Fruit fly (Drosophila melanogaster) whole organism, wandering third instar larva: ENCODE measurements around the gene CG5245.

Experiments
- Abd-B ChIP-seq: fragments of >200 bp; optimal IDR thresholded peaks from 2 replicates; lab custom pipeline; 2017; ENCODE audit warnings: missing biosample characterization, missing genetic modification characterization
- CG32264 ChIP-seq: fragments of 200-800 bp; sonication (Bioruptor generic); optimal IDR thresholded peaks from 2 replicates; lab custom pipeline; 2016; ENCODE audit warnings: missing biosample characterization, missing genetic modification characterization
- CG9705 ChIP-seq: fragments of 200-800 bp; sonication (Bioruptor generic); optimal IDR thresholded peaks from 2 replicates; lab custom pipeline; 2018; ENCODE audit warnings: missing biosample characterization, mild to moderate bottlenecking, missing genetic modification characterization
- CrebA ChIP-seq: fragments of 200-800 bp; sonication (Bioruptor generic); optimal IDR thresholded peaks from 2 replicates; lab custom pipeline; 2016; ENCODE audit warnings: missing biosample characterization, mild to moderate bottlenecking, missing genetic modification characterization, borderline replicate concordance
- Dfd ChIP-seq: fragments of >200 bp; optimal IDR thresholded peaks from 2 replicates; lab custom pipeline; 2017; ENCODE audit warnings: missing biosample characterization, missing genetic modification characterization
- Dif ChIP-seq: fragments of 200-275, 200-300 bp; sonication (Bioruptor generic); optimal IDR thresholded peaks from 2 replicates; lab custom pipeline; 2018; ENCODE audit warnings: missing biosample characterization, missing genetic modification characterization; ENCODE audit not compliant: partially characterized antibody
- GATAd ChIP-seq: sonication (Bioruptor generic); optimal IDR thresholded peaks from 2 replicates; lab custom pipeline; 2016; ENCODE audit warnings: missing biosample characterization, missing genetic modification characterization
- HLH106 ChIP-seq: fragments of 200-800 bp; optimal IDR thresholded peaks from 3 replicates; lab custom pipeline; 2019; ENCODE audit warnings: missing biosample characterization, mild to moderate bottlenecking, missing genetic modification characterization, moderate library complexity
- Hnf4 ChIP-seq: fragments of 200-800 bp; sonication (Bioruptor generic); optimal IDR thresholded peaks from 2 replicates; lab custom pipeline; 2016; ENCODE audit warnings: missing biosample characterization, mild to moderate bottlenecking, missing genetic modification characterization
- Hr78 ChIP-seq: fragments of >200 bp; optimal IDR thresholded peaks from 2 replicates; lab custom pipeline; 2017; ENCODE audit warnings: missing biosample characterization, missing genetic modification characterization
- Hr83 ChIP-seq: fragments of 200-300 bp; sonication (Bioruptor generic); optimal IDR thresholded peaks from 2 replicates; lab custom pipeline; 2016; ENCODE audit warnings: missing biosample characterization, mild to moderate bottlenecking, missing genetic modification characterization, moderate library complexity; ENCODE audit not compliant: poor library complexity, severe bottlenecking
- Jra ChIP-seq: sonication (Bioruptor generic); optimal IDR thresholded peaks from 2 replicates; lab custom pipeline; 2016; ENCODE audit warnings: missing biosample characterization, missing genetic modification characterization
- Mio ChIP-seq: sonication (Bioruptor generic); optimal IDR thresholded peaks from 2 replicates; lab custom pipeline; 2016; ENCODE audit warnings: missing biosample characterization, missing genetic modification characterization
- Myc ChIP-seq: fragments of >200 bp; optimal IDR thresholded peaks from 2 replicates; lab custom pipeline; 2017
- N ChIP-seq: fragments of >200 bp; optimal IDR thresholded peaks from 2 replicates; lab custom pipeline; 2018; ENCODE audit warnings: missing biosample characterization, missing external identifiers, missing genetic modification characterization
- OdsH ChIP-seq: fragments of 200-800 bp; sonication (Bioruptor generic); optimal IDR thresholded peaks from 2 replicates; lab custom pipeline; 2016; ENCODE audit warnings: missing biosample characterization, mild to moderate bottlenecking, missing genetic modification characterization
- Rel ChIP-seq, 2 experiments: fragments of 200-800 bp; sonication (Bioruptor generic) in 1 of 2; optimal IDR thresholded peaks; 2 replicates in 1 of 2; 3 replicates in 1 of 2; lab custom pipeline; 2016 to 2019; ENCODE audit warnings: mild to moderate bottlenecking in 2 of 2, missing biosample characterization in 2 of 2, missing genetic modification characterization in 2 of 2, moderate library complexity in 1 of 2
- Sp1 ChIP-seq: fragments of 200-800 bp; sonication (Bioruptor generic); optimal IDR thresholded peaks from 3 replicates; lab custom pipeline; 2019; ENCODE audit warnings: missing biosample characterization, mild to moderate bottlenecking, missing genetic modification characterization, moderate library complexity
- Vsx2 ChIP-seq: fragments of 200-300, 225-300 bp; sonication (Bioruptor generic); optimal IDR thresholded peaks from 2 replicates; lab custom pipeline; 2018; ENCODE audit warnings: missing biosample characterization, missing genetic modification characterization; ENCODE audit not compliant: partially characterized antibody
- br ChIP-seq: fragments of 200-800 bp; sonication (Bioruptor generic); optimal IDR thresholded peaks from 2 replicates; lab custom pipeline; 2016; ENCODE audit warnings: missing biosample characterization, missing genetic modification characterization
- brk ChIP-seq: fragments of 200-800 bp; sonication (Bioruptor generic); optimal IDR thresholded peaks from 2 replicates; lab custom pipeline; 2016; ENCODE audit warnings: missing biosample characterization, mild to moderate bottlenecking, missing genetic modification characterization
- dl ChIP-seq, 2 experiments: fragments of 175-275, 200-275 bp in 1 of 2; fragments of 200-275 bp in 1 of 2; sonication (Bioruptor generic); optimal IDR thresholded peaks; lab custom pipeline; 2018; ENCODE audit warnings: mild to moderate bottlenecking in 2 of 2, missing biosample characterization in 2 of 2, missing genetic modification characterization in 2 of 2, moderate library complexity in 2 of 2; ENCODE audit not compliant: partially characterized antibody in 2 of 2, insufficient read depth in 1 of 2
- dmrt93B ChIP-seq: fragments of 200-800 bp; sonication (Bioruptor generic); optimal IDR thresholded peaks from 2 replicates; lab custom pipeline; 2018; ENCODE audit warnings: missing biosample characterization, mild to moderate bottlenecking, missing genetic modification characterization
- dsf ChIP-seq: sonication (Bioruptor generic); optimal IDR thresholded peaks from 2 replicates; lab custom pipeline; 2016; ENCODE audit warnings: missing biosample characterization, missing genetic modification characterization, borderline replicate concordance
- ey ChIP-seq: fragments of 200-800 bp; sonication (Bioruptor generic); optimal IDR thresholded peaks from 2 replicates; lab custom pipeline; 2016; ENCODE audit warnings: missing biosample characterization, missing genetic modification characterization
- foxo ChIP-seq, 2 experiments: fragments of 200-800 bp; sonication (Bioruptor generic); optimal IDR thresholded peaks; 2 replicates in 1 of 2; 3 replicates in 1 of 2; lab custom pipeline; 2016 to 2017; ENCODE audit warnings: missing biosample characterization in 2 of 2, missing genetic modification characterization in 2 of 2
- fru ChIP-seq: fragments of 200-800 bp; sonication (Bioruptor generic); optimal IDR thresholded peaks from 3 replicates; lab custom pipeline; 2016; ENCODE audit warnings: missing biosample characterization, mild to moderate bottlenecking, missing genetic modification characterization
- h ChIP-seq: fragments of 200-800 bp; sonication (Bioruptor generic); optimal IDR thresholded peaks from 3 replicates; lab custom pipeline; 2016; ENCODE audit warnings: missing biosample characterization, mild to moderate bottlenecking, missing genetic modification characterization
- jim ChIP-seq: fragments of 175-275, 200-325 bp; sonication (Bioruptor generic); optimal IDR thresholded peaks from 2 replicates; lab custom pipeline; 2016; ENCODE audit warnings: missing biosample characterization, mild to moderate bottlenecking, missing genetic modification characterization
- lola ChIP-seq: fragments of >200 bp; optimal IDR thresholded peaks from 2 replicates; lab custom pipeline; 2017; ENCODE audit warnings: missing biosample characterization, missing genetic modification characterization
- pan ChIP-seq: fragments of >200 bp; optimal IDR thresholded peaks from 2 replicates; lab custom pipeline; 2017
- psq ChIP-seq: fragments of 200-800 bp; sonication (Bioruptor generic); optimal IDR thresholded peaks from 3 replicates; lab custom pipeline; 2017; ENCODE audit warnings: missing biosample characterization, mild to moderate bottlenecking, missing genetic modification characterization, moderate library complexity
- rgr ChIP-seq: fragments of 200-800 bp; sonication (Bioruptor generic); optimal IDR thresholded peaks from 3 replicates; lab custom pipeline; 2016; ENCODE audit warnings: missing biosample characterization, mild to moderate bottlenecking, missing genetic modification characterization
- sage ChIP-seq: fragments of 200-800 bp; sonication (Bioruptor generic); optimal IDR thresholded peaks from 2 replicates; lab custom pipeline; 2016; ENCODE audit warnings: missing biosample characterization, mild to moderate bottlenecking, missing genetic modification characterization
- sv ChIP-seq: fragments of 200-800 bp; sonication (Bioruptor generic); optimal IDR thresholded peaks from 3 replicates; lab custom pipeline; 2016; ENCODE audit warnings: missing biosample characterization, missing genetic modification characterization
- tai ChIP-seq: sonication (Bioruptor generic); optimal IDR thresholded peaks from 2 replicates; lab custom pipeline; 2016; ENCODE audit warnings: missing biosample characterization, missing genetic modification characterization
- usp ChIP-seq: fragments of >200 bp; optimal IDR thresholded peaks from 2 replicates; lab custom pipeline; 2017; ENCODE audit warnings: missing biosample characterization, missing genetic modification characterization
- woc ChIP-seq: sonication (Bioruptor generic); optimal IDR thresholded peaks from 2 replicates; lab custom pipeline; 2016; ENCODE audit warnings: missing biosample characterization, mild to moderate bottlenecking, missing genetic modification characterization

CG5245 gene

DNA sequence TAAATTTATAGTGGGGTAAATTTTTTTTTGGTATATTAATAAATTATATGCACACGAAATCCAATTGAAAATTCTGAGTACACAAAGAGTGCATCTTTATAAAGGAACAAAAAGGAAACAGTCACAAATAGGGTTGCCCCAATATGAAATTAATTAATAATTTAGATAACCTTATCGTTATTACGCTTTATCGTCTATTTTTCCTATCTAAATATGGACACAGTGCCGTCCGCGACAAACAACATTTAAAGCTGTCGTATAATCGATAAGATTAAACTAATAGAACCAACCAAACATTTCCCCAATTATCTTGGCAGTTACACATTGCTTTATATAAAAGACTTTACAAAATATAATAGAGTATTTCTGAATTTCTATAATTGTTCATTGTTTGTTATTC lies 31.3 kb upstream of the CG5245 start:
- no peak for TF ChIP-seq fru
- TF ChIP-seq dsf (GFP tag; lab: Kevin White, UChicago) = no peak
- TF ChIP-seq OdsH = no peak
- TF ChIP-seq sage (GFP tag; lab: Kevin White, UChicago) = peak; percentile 38
- peak; percentile 28 for TF ChIP-seq CrebA (GFP tag; lab: Kevin White, UChicago)
- peak; percentile 24 for TF ChIP-seq h
- TF ChIP-seq, all 38 proteins: peak for 3

DNA sequence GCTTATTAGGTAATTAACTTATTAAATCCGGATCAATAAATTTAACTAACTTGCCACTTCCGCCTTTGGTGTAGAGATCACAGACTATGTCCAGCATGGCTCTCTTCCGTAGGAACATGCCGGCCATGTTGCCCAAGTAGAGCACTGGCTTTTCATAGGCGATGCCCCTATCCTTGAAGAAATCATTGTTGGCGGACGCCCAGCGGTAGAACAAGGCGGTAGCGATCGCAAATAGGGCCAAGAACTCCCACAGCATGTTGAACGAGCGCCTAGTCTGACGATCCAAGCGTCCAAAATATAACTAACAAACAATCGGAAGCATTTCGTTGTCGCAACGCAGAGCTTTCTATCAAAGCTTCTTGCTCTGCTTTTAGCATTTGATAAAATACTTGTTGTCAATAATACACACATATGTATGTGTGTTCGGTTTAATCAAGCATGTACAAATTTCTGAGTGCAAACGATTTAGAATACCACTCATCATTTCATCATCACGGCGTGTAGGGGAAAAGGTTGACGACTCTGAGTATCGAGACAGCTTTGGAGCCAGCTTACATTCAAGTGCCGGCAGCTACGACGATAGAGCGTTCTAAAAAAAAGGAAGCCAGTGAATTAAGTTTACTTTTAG lies 30.6 kb upstream of the CG5245 start, which contains the start of gene Cyp9f3:
TSS of gene Cyp9f3 (minus strand) at position 310 of the 628 bp plus-strand sequence.
- TF ChIP-seq CrebA (GFP tag; lab: Kevin White, UChicago) (peak; percentile 32), dsf (GFP tag; lab: Kevin White, UChicago) (no peak), Abd-B (GFP tag; lab: Kevin White, UChicago) (no peak), Vsx2 (GFP tag; lab: Kevin White, UChicago) (peak; percentile 20), rgr (GFP tag; lab: Kevin White, UChicago) (peak; percentile 9)

DNA sequence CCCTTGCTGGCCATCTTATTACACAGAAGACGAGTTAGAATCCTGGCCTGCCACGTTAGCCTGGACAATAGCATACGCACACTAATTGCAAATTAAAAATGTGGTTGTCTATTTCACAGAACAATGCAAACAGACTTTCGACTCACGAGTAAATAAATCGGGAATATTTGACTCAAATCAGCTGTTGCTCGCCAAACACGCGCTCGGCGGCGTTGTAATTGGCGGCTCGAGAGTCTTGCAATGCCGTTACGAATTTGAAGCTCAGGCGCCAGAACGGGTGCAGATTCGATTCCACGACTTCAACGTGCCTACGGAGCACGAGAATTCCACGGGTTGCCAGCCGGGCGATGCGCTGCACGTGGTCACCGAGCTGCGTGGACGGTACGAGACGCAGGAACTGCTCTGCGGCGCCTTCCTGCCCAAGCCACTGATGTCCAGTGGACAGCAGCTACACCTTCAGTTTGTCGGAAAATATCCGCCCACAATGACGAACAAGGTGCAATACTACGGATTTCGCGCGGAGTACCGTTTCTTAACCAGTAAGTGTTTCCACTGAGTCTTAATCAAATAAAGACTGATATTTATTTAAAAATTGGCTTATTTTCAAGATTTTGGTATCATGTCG lies 27.6 kb upstream of the CG5245 start, which contains the start of gene DNAlig3:
TSS of gene DNAlig3 (minus strand) at position 168 of the 625 bp plus-strand sequence.
- TF ChIP-seq br (no peak), Rel (GFP tag; optimal IDR thresholded peaks at IDR 0.05; lab: Kevin White, UChicago) (no peak), Rel (tag; optimal IDR thresholded peaks at IDR 0.05; lab: Kevin White, UChicago) (peak; percentile 83)

DNA sequence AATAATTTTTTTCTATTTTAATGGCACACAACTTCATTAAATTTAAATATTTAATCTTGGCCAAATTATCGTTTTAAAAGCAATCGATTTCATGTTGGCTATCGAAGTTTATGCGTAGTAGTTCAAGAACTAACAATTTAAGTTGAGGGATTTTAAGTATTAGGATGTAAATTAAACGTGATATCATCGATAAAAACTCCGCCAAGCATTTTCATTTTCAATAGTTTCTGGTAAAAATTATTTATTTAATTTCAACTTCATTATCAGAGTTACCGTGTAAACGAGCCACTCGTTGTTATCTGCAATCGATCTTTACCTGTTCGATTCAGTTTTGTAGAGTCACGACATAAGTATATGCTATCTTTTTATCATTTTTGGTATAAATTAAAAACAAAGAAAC lies 26.4 kb upstream of the CG5245 start:
- TF ChIP-seq CrebA (GFP tag; lab: Kevin White, UChicago) (no peak), Hnf4 (GFP tag; lab: Kevin White, UChicago) (peak; percentile 94), CG9705 (GFP tag; lab: Kevin White, UChicago) (peak; percentile 100), psq (GFP tag; lab: Kevin White, UChicago) (peak; percentile 84), Dfd (no peak), jim (GFP tag; lab: Kevin White, UChicago) (no peak), Jra (GFP tag; lab: Kevin White, UChicago) (peak; percentile 84), br (peak; percentile 95), OdsH (peak; percentile 95), Myc (lab: Kevin White, UChicago) (no peak), Sp1 (GFP tag; lab: Kevin White, UChicago) (peak; percentile 99), N (GFP tag; lab: Kevin White, UChicago) (no peak), ey (peak; percentile 89), Abd-B (GFP tag; lab: Kevin White, UChicago) (no peak), foxo (GFP tag; optimal IDR thresholded peaks at IDR 0.05; lab: Kevin White, UChicago) (peak; percentile 89 to 96), Vsx2 (GFP tag; lab: Kevin White, UChicago) (no peak), sage (GFP tag; lab: Kevin White, UChicago) (peak; percentile 99), Mio (GFP tag; lab: Kevin White, UChicago) (peak; percentile 59), fru (peak; percentile 94), Hr78 (GFP tag; lab: Kevin White, UChicago) (no peak), HLH106 (tag; lab: Kevin White, UChicago) (peak; percentile 98), brk (GFP tag; lab: Kevin White, UChicago) (peak; percentile 95), tai (no peak), h (peak; percentile 99), Hr83 (GFP tag; lab: Kevin White, UChicago) (peak; percentile 92), Dif (GFP tag; lab: Kevin White, UChicago) (no peak), pan (lab: Kevin White, UChicago) (no peak), dmrt93B (GFP tag; lab: Kevin White, UChicago) (peak; percentile 99), dsf (GFP tag; lab: Kevin White, UChicago) (peak; percentile 88), dl (GFP tag; optimal IDR thresholded peaks at IDR 0.05; lab: Kevin White, UChicago; ENCODE audit: insufficient read depth in 1 of 2, partially characterized antibody in 2 of 2) (no peak), rgr (GFP tag; lab: Kevin White, UChicago) (peak; percentile 97), CG32264 (GFP tag; lab: Kevin White, UChicago) (peak; percentile 94), Rel (GFP tag; optimal IDR thresholded peaks at IDR 0.05; lab: Kevin White, UChicago) (peak; percentile 90), Rel (tag; optimal IDR thresholded peaks at IDR 0.05; lab: Kevin White, UChicago) (peak; percentile 93), sv (GFP tag; lab: Kevin White, UChicago) (peak; percentile 94), lola (GFP tag; lab: Kevin White, UChicago) (no peak), usp (GFP tag; lab: Kevin White, UChicago) (no peak), GATAd (GFP tag; lab: Kevin White, UChicago) (peak; percentile 36), woc (GFP tag; lab: Kevin White, UChicago) (peak; percentile 86)
